Worm (Caenorhabditis elegans) whole organism, L4 larva: ENCODE results near the gene zip-5.

ENCODE experiments used
- F10B5.3 ChIP-seq: sonication (generic microtip); optimal IDR thresholded peaks from 2 replicates; lab custom pipeline; 2016; ENCODE audit warnings: mild to moderate bottlenecking, missing genetic modification characterization, missing compliant biosample characterization
- attf-4 ChIP-seq: sonication (generic microtip); optimal IDR thresholded peaks from 3 replicates; lab custom pipeline; 2017; ENCODE audit warnings: missing biosample characterization, missing genetic modification characterization
- ceh-28 ChIP-seq: fragments of 150-350 bp; optimal IDR thresholded peaks from 2 replicates; lab custom pipeline; 2014; ENCODE audit warnings: missing biosample characterization, missing genetic modification reagents, missing genetic modification characterization
- ces-1 ChIP-seq: fragments of 150-350 bp; sonication (generic microtip); optimal IDR thresholded peaks from 4 replicates; lab custom pipeline; 2014; ENCODE audit warnings: missing biosample characterization, missing genetic modification reagents, missing genetic modification characterization
- daf-19 ChIP-seq: fragments of 200-800 bp; sonication (Bioruptor generic); conservative IDR thresholded peaks from 2 replicates; pipeline ENCODE4 v1.3.6; 2022; ENCODE audit warnings: missing genetic modification characterization, missing compliant biosample characterization
- mes-2 ChIP-seq: sonication (generic microtip); optimal IDR thresholded peaks from 2 replicates; lab custom pipeline; 2016; ENCODE audit warnings: missing genotype, mild to moderate bottlenecking, missing genetic modification characterization, missing compliant biosample characterization; ENCODE audit not compliant: poor library complexity, severe bottlenecking
- ztf-11 ChIP-seq: fragments of 150-350 bp; optimal IDR thresholded peaks from 2 replicates; lab custom pipeline; 2014; ENCODE audit warnings: missing biosample characterization, missing genetic modification characterization

ce11 chrV:13269228-13269630 is 4.9 kb downstream of the zip-5 start:
- no peak for TF ChIP-seq daf-19 (GFP tag; lab: Robert Waterston, UW)
- TF ChIP-seq attf-4: no peak
- TF ChIP-seq ces-1 (GFP tag; lab: Kevin White, UChicago): no peak
- TF ChIP-seq ceh-28: no peak
- TF ChIP-seq F10B5.3: no peak
- peak; percentile 21 for TF ChIP-seq mes-2 (tag; lab: Kevin White, UChicago)
- no peak for TF ChIP-seq ztf-11 (tag; lab: Kevin White, UChicago)
